Fruit fly (Drosophila melanogaster) whole organism, embryonic: ENCODE results near the gene CG31729.

Source experiments
- Bdp1 ChIP-seq: fragments of 200-800 bp; sonication (Bioruptor generic); optimal IDR thresholded peaks from 3 replicates; lab custom pipeline; 2016; ENCODE audit warnings: missing biosample characterization, missing genetic modification characterization
- CG10274 ChIP-seq: fragments of 200-800 bp; sonication (Bioruptor generic); optimal IDR thresholded peaks from 3 replicates; lab custom pipeline; 2017; ENCODE audit warnings: missing biosample characterization, mild to moderate bottlenecking, missing genetic modification characterization
- CG10366 ChIP-seq: fragments of 200-800 bp; sonication (Bioruptor generic); IDR thresholded peaks from 2 replicates; pipeline ENCODE4 v1.3.6; 2022; ENCODE audit warnings: missing biosample characterization, missing genetic modification characterization
- CG10565 ChIP-seq: fragments of 200-800 bp; sonication (Bioruptor generic); optimal IDR thresholded peaks from 3 replicates; lab custom pipeline; 2016; ENCODE audit warnings: missing biosample characterization, mild to moderate bottlenecking, missing genetic modification characterization
- CG11093 ChIP-seq: fragments of 200-800 bp; sonication (Bioruptor generic); IDR thresholded peaks from 3 replicates; pipeline ENCODE4 v1.3.6; 2022; ENCODE audit warnings: missing biosample characterization, missing genetic modification characterization
- CG12155 ChIP-seq: fragments of 200-800 bp; sonication (Bioruptor generic); optimal IDR thresholded peaks from 3 replicates; lab custom pipeline; 2016; ENCODE audit warnings: missing biosample characterization, missing genetic modification characterization
- CG13296 ChIP-seq: fragments of 200-800 bp; sonication (Bioruptor generic); optimal IDR thresholded peaks from 3 replicates; lab custom pipeline; 2018; ENCODE audit warnings: missing biosample characterization, mild to moderate bottlenecking, missing genetic modification characterization
- CG14050 ChIP-seq: fragments of 200-800 bp; sonication (Bioruptor generic); IDR thresholded peaks from 3 replicates; pipeline ENCODE4 v1.3.6; 2022; ENCODE audit warnings: missing biosample characterization, missing genetic modification characterization
- CG2712 ChIP-seq: fragments of 200-800 bp; optimal IDR thresholded peaks from 3 replicates; lab custom pipeline; 2019; ENCODE audit warnings: missing biosample characterization, mild to moderate bottlenecking, missing genetic modification characterization, moderate library complexity
- CG3838 ChIP-seq: fragments of 200-800 bp; sonication (Bioruptor generic); optimal IDR thresholded peaks from 3 replicates; lab custom pipeline; 2016; ENCODE audit warnings: missing biosample characterization, missing genetic modification characterization
- CG43689 ChIP-seq: fragments of 200-800 bp; sonication (Bioruptor generic); IDR thresholded peaks from 2 replicates; pipeline ENCODE4 v1.3.6; 2022; ENCODE audit warnings: missing biosample characterization, missing genetic modification characterization
- CG4404 ChIP-seq: fragments of 200-800 bp; sonication (Bioruptor generic); IDR thresholded peaks from 2 replicates; pipeline ENCODE4 v1.3.6; 2022; ENCODE audit warnings: missing biosample characterization, missing genetic modification characterization
- CG4617 ChIP-seq: fragments of 200-800 bp; sonication (Bioruptor generic); optimal IDR thresholded peaks from 3 replicates; lab custom pipeline; 2016; ENCODE audit warnings: missing biosample characterization, missing genetic modification characterization, borderline replicate concordance
- CG4730 ChIP-seq: fragments of 200-800 bp; sonication (Bioruptor generic); IDR thresholded peaks from 2 replicates; pipeline ENCODE4 v1.3.6; 2022; ENCODE audit warnings: missing biosample characterization, missing genetic modification characterization
- CG5180 ChIP-seq: fragments of 200-800 bp; sonication (Bioruptor generic); optimal IDR thresholded peaks from 3 replicates; lab custom pipeline; 2017; ENCODE audit warnings: missing biosample characterization, missing genetic modification characterization, mild to moderate bottlenecking, moderate library complexity, missing genetic modification reagents
- CG6272 ChIP-seq: fragments of 200-800 bp; sonication (Bioruptor generic); IDR thresholded peaks from 2 replicates; pipeline ENCODE4 v1.3.6; 2022; ENCODE audit warnings: missing biosample characterization, missing genetic modification characterization
- CG6689 ChIP-seq: fragments of 200-800 bp; sonication (Bioruptor generic); IDR thresholded peaks from 2 replicates; pipeline ENCODE4 v1.3.6; 2022; ENCODE audit warnings: missing biosample characterization, missing genetic modification characterization
- CG6854 ChIP-seq: fragments of 200-800 bp; sonication (Bioruptor generic); optimal IDR thresholded peaks from 3 replicates; lab custom pipeline; 2017; ENCODE audit warnings: missing biosample characterization, mild to moderate bottlenecking, missing genetic modification characterization
- CG8089 ChIP-seq: fragments of 200-800 bp; sonication (Bioruptor generic); optimal IDR thresholded peaks from 3 replicates; lab custom pipeline; 2016; ENCODE audit warnings: missing biosample characterization, missing genetic modification characterization
- CG8290 ChIP-seq, 3 experiments: fragments of 200-800 bp; sonication (Bioruptor generic); optimal IDR thresholded peaks; 2 replicates each; lab custom pipeline; 2016 to 2019; ENCODE audit warnings: missing biosample characterization in 3 of 3, missing genetic modification characterization in 3 of 3, mild to moderate bottlenecking in 2 of 3, moderate library complexity in 1 of 3
- CG8944 ChIP-seq: fragments of 200-800 bp; sonication (Bioruptor generic); optimal IDR thresholded peaks from 3 replicates; lab custom pipeline; 2016; ENCODE audit warnings: missing biosample characterization, missing genetic modification characterization
- CoRest ChIP-seq: fragments of 200-800 bp; sonication (Bioruptor generic); optimal IDR thresholded peaks from 3 replicates; lab custom pipeline; 2018; ENCODE audit warnings: missing biosample characterization, mild to moderate bottlenecking, missing genetic modification characterization, moderate library complexity
- Dip3 ChIP-seq: fragments of 200-800 bp; sonication (Bioruptor generic); optimal IDR thresholded peaks from 3 replicates; lab custom pipeline; 2016; ENCODE audit warnings: missing biosample characterization, missing genetic modification characterization
- E2f1 ChIP-seq: fragments of 200-800 bp; sonication (Bioruptor generic); IDR thresholded peaks from 2 replicates; pipeline ENCODE4 v1.3.6; 2022; ENCODE audit warnings: missing biosample characterization, missing genetic modification characterization
- Eip74EF ChIP-seq, 2 experiments: fragments of 200-800 bp in 1 of 2; fragments of >200 bp in 1 of 2; sonication (Bioruptor generic) in 1 of 2; optimal IDR thresholded peaks; 2 replicates each; lab custom pipeline; 2017 to 2019; ENCODE audit warnings: missing biosample characterization in 2 of 2, missing genetic modification characterization in 2 of 2, mild to moderate bottlenecking in 1 of 2, moderate library complexity in 1 of 2
- Elba2 ChIP-seq: fragments of 200-800 bp; sonication (Bioruptor generic); optimal IDR thresholded peaks from 3 replicates; lab custom pipeline; 2016; ENCODE audit warnings: missing biosample characterization, missing genetic modification characterization
- Ets65A ChIP-seq: fragments of 200-800 bp; sonication (Bioruptor generic); peaks from one replicate; lab custom pipeline; 2016; ENCODE audit warnings: missing biosample characterization, missing genetic modification characterization
- Hmr ChIP-seq: fragments of 200-800 bp; sonication (Bioruptor generic); optimal IDR thresholded peaks from 3 replicates; lab custom pipeline; 2017; ENCODE audit warnings: mild to moderate bottlenecking, missing biosample characterization, missing genetic modification reagents, missing genetic modification characterization
- NFAT ChIP-seq: fragments of 200-800 bp; sonication (Bioruptor generic); IDR thresholded peaks from 2 replicates; pipeline ENCODE4 v1.3.6; 2022; ENCODE audit warnings: missing biosample characterization, missing genetic modification characterization
- Nf-YC ChIP-seq: fragments of 200-800 bp; optimal IDR thresholded peaks from 3 replicates; lab custom pipeline; 2019; ENCODE audit warnings: missing biosample characterization, mild to moderate bottlenecking, missing genetic modification characterization, moderate library complexity
- Sin3A ChIP-seq: fragments of >200 bp; optimal IDR thresholded peaks from 2 replicates; lab custom pipeline; 2018
- Sry-β ChIP-seq: fragments of 200-800 bp; sonication (Bioruptor generic); optimal IDR thresholded peaks from 2 replicates; lab custom pipeline; 2018; ENCODE audit warnings: missing biosample characterization, mild to moderate bottlenecking, missing genetic modification characterization, moderate library complexity
- amos ChIP-seq: fragments of 200-800 bp; sonication (Bioruptor generic); IDR thresholded peaks from 2 replicates; pipeline ENCODE4 v1.3.6; 2022; ENCODE audit warnings: missing biosample characterization, missing genetic modification characterization; ENCODE audit not compliant: partially characterized antibody
- aop ChIP-seq: fragments of 200-800 bp; sonication (Bioruptor generic); IDR thresholded peaks from 2 replicates; pipeline ENCODE4 v1.3.6; 2022; ENCODE audit warnings: missing biosample characterization, missing genetic modification characterization
- btn ChIP-seq: fragments of 200-800 bp; sonication (Bioruptor generic); optimal IDR thresholded peaks from 2 replicates; lab custom pipeline; 2016; ENCODE audit warnings: missing biosample characterization, missing genetic modification characterization
- caup ChIP-seq: fragments of 200-800 bp; sonication (Bioruptor generic); optimal IDR thresholded peaks from 3 replicates; lab custom pipeline; 2017; ENCODE audit warnings: missing biosample characterization, mild to moderate bottlenecking, missing genetic modification characterization, moderate library complexity; ENCODE audit not compliant: severe bottlenecking
- da ChIP-seq: fragments of 200-800 bp; sonication (Bioruptor generic); optimal IDR thresholded peaks from 2 replicates; lab custom pipeline; 2016; ENCODE audit warnings: missing biosample characterization, missing genetic modification characterization
- eyg ChIP-seq: fragments of 200-800 bp; sonication (Bioruptor generic); optimal IDR thresholded peaks from 3 replicates; lab custom pipeline; 2016; ENCODE audit warnings: missing biosample characterization, missing genetic modification characterization
- fd102C ChIP-seq: fragments of 200-800 bp; sonication (Bioruptor generic); optimal IDR thresholded peaks from 2 replicates; lab custom pipeline; 2018; ENCODE audit warnings: missing biosample characterization, mild to moderate bottlenecking, missing genetic modification characterization, moderate library complexity
- gem ChIP-seq: fragments of 200-800 bp; sonication (Bioruptor generic); optimal IDR thresholded peaks from 2 replicates; lab custom pipeline; 2019; ENCODE audit warnings: missing biosample characterization, mild to moderate bottlenecking, missing genetic modification characterization, moderate library complexity
- gsb ChIP-seq: fragments of 200-800 bp; sonication (Bioruptor generic); IDR thresholded peaks from 2 replicates; pipeline ENCODE4 v1.3.6; 2022; ENCODE audit warnings: missing biosample characterization, missing genetic modification characterization
- gt ChIP-seq: fragments of 200-800 bp; sonication (Bioruptor generic); IDR thresholded peaks from 2 replicates; pipeline ENCODE4 v1.3.6; 2022; ENCODE audit warnings: missing biosample characterization, missing genetic modification characterization
- nau ChIP-seq: fragments of 200-800 bp; sonication (Bioruptor generic); optimal IDR thresholded peaks from 3 replicates; lab custom pipeline; 2017; ENCODE audit warnings: missing biosample characterization, mild to moderate bottlenecking, missing genetic modification characterization, missing genetic modification reagents
- nerfin-1 ChIP-seq: fragments of 200-800 bp; sonication (Bioruptor generic); optimal IDR thresholded peaks from 3 replicates; lab custom pipeline; 2019; ENCODE audit warnings: missing biosample characterization, mild to moderate bottlenecking, missing genetic modification characterization, moderate library complexity
- pum ChIP-seq: fragments of 200-800 bp; sonication (Bioruptor generic); optimal IDR thresholded peaks from 2 replicates; lab custom pipeline; 2016; ENCODE audit warnings: missing biosample characterization, missing genetic modification characterization
- seq ChIP-seq: fragments of 200-800 bp; sonication (Bioruptor generic); IDR thresholded peaks from 2 replicates; pipeline ENCODE4 v1.3.6; 2022; ENCODE audit warnings: missing biosample characterization, missing genetic modification characterization
- shn ChIP-seq: fragments of 200-800 bp; sonication (Bioruptor generic); optimal IDR thresholded peaks from 3 replicates; lab custom pipeline; 2016; ENCODE audit warnings: missing biosample characterization, missing genetic modification characterization
- sim ChIP-seq: fragments of 200-800 bp; sonication (Bioruptor generic); IDR thresholded peaks from 2 replicates; pipeline ENCODE4 v1.3.6; 2022; ENCODE audit warnings: missing biosample characterization, missing genetic modification characterization
- yki ChIP-seq: fragments of >200 bp; optimal IDR thresholded peaks from 3 replicates; lab custom pipeline; 2018

The CG31729 gene

DNA sequence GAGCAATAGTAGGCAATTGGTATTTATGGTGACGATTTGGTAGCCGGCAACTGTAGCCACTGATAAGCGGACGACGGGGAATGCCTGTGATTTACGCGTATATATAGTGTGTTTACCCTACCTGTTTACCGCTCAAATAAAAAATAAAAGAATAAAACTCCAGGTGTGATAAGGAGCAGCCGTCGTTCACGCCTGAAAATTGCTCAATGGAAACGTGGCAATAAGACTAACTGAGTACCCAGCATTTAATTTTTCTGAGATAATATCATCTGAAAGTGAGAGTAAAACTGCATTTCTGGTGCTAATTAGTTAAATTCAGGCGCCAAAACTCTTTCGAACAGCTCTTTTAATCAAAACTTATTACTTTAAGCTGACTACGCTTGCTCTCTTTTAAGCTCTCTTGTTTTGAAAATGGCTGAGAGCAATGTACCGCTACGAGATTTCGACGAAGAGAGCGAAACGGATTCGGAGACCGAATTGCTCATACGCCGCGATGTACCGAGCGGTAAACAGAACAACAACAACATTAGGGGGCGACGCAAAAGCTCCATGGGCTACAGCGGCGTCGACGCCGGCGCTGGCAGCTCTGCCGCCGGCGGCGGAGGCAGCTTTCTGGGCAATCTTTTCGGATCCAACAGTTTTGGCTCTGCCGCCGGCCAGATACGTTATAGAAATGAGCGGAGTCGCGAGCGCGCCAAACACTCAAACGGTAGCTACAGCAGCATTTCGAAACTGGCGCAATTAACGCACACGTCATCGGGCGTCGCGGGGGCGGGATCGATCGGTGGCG lies 674 bp downstream of the CG31729 start (continued):
- TF ChIP-seq CG14050 (GFP tag; lab: Robert Waterston, UW) (peak; percentile 37; the same call in 1 of the 3 replicates), btn (GFP tag; lab: Kevin White, UChicago) (no peak), Elba2 (GFP tag; lab: Kevin White, UChicago) (no peak), Sry-β (GFP tag; lab: Kevin White, UChicago) (no peak), CG8944 (no peak), CG10274 (GFP tag; lab: Kevin White, UChicago) (peak; percentile 64), CG4404 (GFP tag; lab: Robert Waterston, UW) (no peak), shn (GFP tag; lab: Kevin White, UChicago) (peak; percentile 21), Hmr (GFP tag; lab: Kevin White, UChicago) (peak; percentile 91), caup (peak; percentile 84), CG5180 (GFP tag; lab: Kevin White, UChicago) (peak; percentile 83), yki (lab: Kevin White, UChicago) (peak; percentile 21), seq (peak; percentile 81; the same call in 1 of the 2 replicates), NFAT (GFP tag; lab: Robert Waterston, UW) (0 out of 2 replicates have a peak, but pooled peaks have one; percentile 29), CG3838 (GFP tag; lab: Kevin White, UChicago) (no peak), CG8089 (GFP tag; lab: Kevin White, UChicago) (peak; percentile 54), CG2712 (peak; percentile 57), da (GFP tag; lab: Kevin White, UChicago) (no peak), gsb (GFP tag; lab: Robert Waterston, UW) (peak; percentile 63), CG43689 (GFP tag; lab: Robert Waterston, UW) (no peak), Bdp1 (peak; percentile 57), sim (peak; percentile 75; the same call in 1 of the 2 replicates), Sin3A (lab: Kevin White, UChicago) (no peak), CG10565 (GFP tag; lab: Kevin White, UChicago) (no peak), CG12155 (GFP tag; lab: Kevin White, UChicago) (no peak), CG10366 (GFP tag; lab: Robert Waterston, UW) (peak; percentile 55), CG6689 (GFP tag; lab: Robert Waterston, UW) (no peak), aop (GFP tag; lab: Robert Waterston, UW) (no peak), Dip3 (no peak), CG13296 (GFP tag; lab: Kevin White, UChicago) (peak; percentile 95), CG6272 (GFP tag; lab: Robert Waterston, UW) (no peak), fd102C (peak; percentile 23), E2f1 (GFP tag; lab: Robert Waterston, UW) (0 out of 2 replicates have a peak, but pooled peaks have one; percentile 6), CG6854 (GFP tag; lab: Kevin White, UChicago) (peak; percentile 75), amos (GFP tag; lab: Robert Waterston, UW) (peak; percentile 47; the same call in 1 of the 2 replicates), eyg (GFP tag; lab: Kevin White, UChicago) (peak; percentile 72), pum (GFP tag; lab: Kevin White, UChicago) (no peak), Nf-YC (peak; percentile 65), gem (peak; percentile 80), Ets65A (no peak), nau (GFP tag; lab: Kevin White, UChicago) (peak; percentile 91), CoRest (tag; lab: Kevin White, UChicago) (peak; percentile 61), Eip74EF (GFP tag; optimal IDR thresholded peaks at IDR 0.05; lab: Kevin White, UChicago) (peak in 1 of 2 experiments; percentile 80), gt (GFP tag; lab: Robert Waterston, UW) (no peak), CG8290 (GFP tag; optimal IDR thresholded peaks at IDR 0.05; lab: Kevin White, UChicago) (no peak), CG8290 (tag; optimal IDR thresholded peaks at IDR 0.05; lab: Kevin White, UChicago) (peak in 1 of 2 experiments; percentile 96), CG4730 (GFP tag; lab: Robert Waterston, UW) (no peak), nerfin-1 (peak; percentile 60), CG11093 (no peak), CG4617 (no peak)
